Fruit fly (Drosophila melanogaster) whole organism, embryonic: ENCODE data around the gene CG1971.
A peak's percentile ranks its signal among the peaks of the same experiment; 100 is the strongest.

Experiments
- ATbp ChIP-seq: fragments of 200-800 bp; sonication (Bioruptor generic); optimal IDR thresholded peaks from 2 replicates; lab custom pipeline; 2017; ENCODE audit warnings: missing biosample characterization, mild to moderate bottlenecking, missing genetic modification characterization, missing genetic modification reagents
- Awh ChIP-seq: fragments of 200-800 bp; sonication (Bioruptor generic); IDR thresholded peaks from 2 replicates; pipeline ENCODE4, ENCODE4 v1.3.6; 2022; ENCODE audit warnings: missing biosample characterization, missing genetic modification characterization
- CG10267 ChIP-seq: fragments of 200-800 bp; sonication (Bioruptor generic); optimal IDR thresholded peaks from 2 replicates; lab custom pipeline; 2018; ENCODE audit warnings: missing biosample characterization, mild to moderate bottlenecking, missing genetic modification characterization, moderate library complexity
- CG10543 ChIP-seq: fragments of 200-800 bp; sonication (Bioruptor generic); optimal IDR thresholded peaks from 3 replicates; lab custom pipeline; 2017; ENCODE audit warnings: missing biosample characterization, mild to moderate bottlenecking, missing genetic modification characterization, moderate library complexity
- CG10565 ChIP-seq: fragments of 200-800 bp; sonication (Bioruptor generic); optimal IDR thresholded peaks from 3 replicates; lab custom pipeline; 2016; ENCODE audit warnings: missing biosample characterization, mild to moderate bottlenecking, missing genetic modification characterization
- CG11093 ChIP-seq: fragments of 200-800 bp; sonication (Bioruptor generic); IDR thresholded peaks from 3 replicates; pipeline ENCODE4 v1.3.6; 2022; ENCODE audit warnings: missing biosample characterization, missing genetic modification characterization
- CG11504 ChIP-seq: fragments of 200-800 bp; sonication (Bioruptor generic); optimal IDR thresholded peaks from 3 replicates; lab custom pipeline; 2019; ENCODE audit warnings: missing biosample characterization, mild to moderate bottlenecking, missing genetic modification characterization, moderate library complexity
- CG12299 ChIP-seq: fragments of 200-800 bp; sonication (Bioruptor generic); optimal IDR thresholded peaks from 2 replicates; lab custom pipeline; 2018; ENCODE audit warnings: missing biosample characterization, mild to moderate bottlenecking, missing genetic modification characterization
- CG12942 ChIP-seq: fragments of 200-800 bp; sonication (Bioruptor generic); optimal IDR thresholded peaks from 3 replicates; lab custom pipeline; 2016; ENCODE audit warnings: missing biosample characterization, missing genetic modification characterization
- CG14441 ChIP-seq: fragments of 200-800 bp; sonication (Bioruptor generic); IDR thresholded peaks from 2 replicates; pipeline ENCODE4 v1.3.6; 2022; ENCODE audit warnings: missing biosample characterization, missing genetic modification characterization
- CG14710 ChIP-seq: fragments of 200-800 bp; sonication (Bioruptor generic); optimal IDR thresholded peaks from 3 replicates; lab custom pipeline; 2019; ENCODE audit warnings: missing biosample characterization, mild to moderate bottlenecking, missing genetic modification characterization, moderate library complexity
- CG16863 ChIP-seq: fragments of 200-800 bp; sonication (Bioruptor generic); optimal IDR thresholded peaks from 3 replicates; lab custom pipeline; 2016; ENCODE audit warnings: missing biosample characterization, missing genetic modification characterization
- CG17186 ChIP-seq: fragments of 200-800 bp; sonication (Bioruptor generic); optimal IDR thresholded peaks from 3 replicates; lab custom pipeline; 2017; ENCODE audit warnings: missing biosample characterization, missing genetic modification reagents, missing genetic modification characterization
- CG17385 ChIP-seq: fragments of 200-800 bp; sonication (Bioruptor generic); optimal IDR thresholded peaks from 3 replicates; lab custom pipeline; 2018; ENCODE audit warnings: missing biosample characterization, mild to moderate bottlenecking, missing genetic modification characterization
- CG18476 ChIP-seq: fragments of 200-800 bp; sonication (Bioruptor generic); optimal IDR thresholded peaks from 2 replicates; lab custom pipeline; 2016; ENCODE audit warnings: missing biosample characterization, mild to moderate bottlenecking, missing genetic modification characterization
- CG2120 ChIP-seq: fragments of 200-800 bp; sonication (Bioruptor generic); optimal IDR thresholded peaks from 3 replicates; lab custom pipeline; 2016; ENCODE audit warnings: missing biosample characterization, missing genetic modification characterization
- CG30403 ChIP-seq: fragments of 200-800 bp; sonication (Bioruptor generic); optimal IDR thresholded peaks from 3 replicates; lab custom pipeline; 2016; ENCODE audit warnings: missing biosample characterization, missing genetic modification characterization
- CG33213 ChIP-seq: fragments of 200-800 bp; sonication (Bioruptor generic); optimal IDR thresholded peaks from 3 replicates; lab custom pipeline; 2016; ENCODE audit warnings: missing biosample characterization, missing genetic modification characterization
- CG9932 ChIP-seq: fragments of 200-800 bp; sonication (Bioruptor generic); IDR thresholded peaks from 2 replicates; pipeline ENCODE4 v1.3.6; 2022; ENCODE audit warnings: missing biosample characterization, missing genetic modification characterization
- D19A ChIP-seq: fragments of 200-800 bp; optimal IDR thresholded peaks from 3 replicates; lab custom pipeline; 2019; ENCODE audit warnings: missing biosample characterization, mild to moderate bottlenecking, missing genetic modification characterization, moderate library complexity
- Gug ChIP-seq: fragments of 200-800 bp; sonication (Bioruptor generic); IDR thresholded peaks from 4 replicates; pipeline ENCODE4 v1.3.6; 2022; ENCODE audit warnings: missing biosample characterization, missing genetic modification characterization
- Hr51 ChIP-seq, 2 experiments: fragments of 200-800 bp; sonication (Bioruptor generic); optimal IDR thresholded peaks; 2 replicates in 1 of 2; 3 replicates in 1 of 2; lab custom pipeline; 2016 to 2018; ENCODE audit warnings: missing biosample characterization in 2 of 2, missing genetic modification characterization in 2 of 2, mild to moderate bottlenecking in 1 of 2, moderate library complexity in 1 of 2
- Hr78 ChIP-seq, 2 experiments: fragments of 200-800 bp in 1 of 2; fragments of >200 bp in 1 of 2; sonication (Bioruptor generic) in 1 of 2; optimal IDR thresholded peaks; 2 replicates each; lab custom pipeline; 2017 to 2019; ENCODE audit warnings: missing biosample characterization in 2 of 2, missing genetic modification characterization in 2 of 2, mild to moderate bottlenecking in 1 of 2, moderate library complexity in 1 of 2
- Lhr ChIP-seq: fragments of 200-800 bp; sonication (Bioruptor generic); optimal IDR thresholded peaks from 3 replicates; lab custom pipeline; 2017; ENCODE audit warnings: mild to moderate bottlenecking, missing biosample characterization, missing genetic modification reagents, missing genetic modification characterization
- MBD-R2 ChIP-seq: fragments of 200-800 bp; sonication (Bioruptor generic); IDR thresholded peaks from 2 replicates; pipeline ENCODE4 v1.3.6; 2022; ENCODE audit warnings: missing biosample characterization, missing genetic modification characterization
- Mrtf ChIP-seq: fragments of 200-800 bp; sonication (Bioruptor generic); IDR thresholded peaks from 3 replicates; pipeline ENCODE4 v1.3.6; 2022; ENCODE audit warnings: missing biosample characterization, missing genetic modification characterization
- Nf-YA ChIP-seq: fragments of 200-800 bp; sonication (Bioruptor generic); IDR thresholded peaks from 2 replicates; pipeline ENCODE4 v1.3.6; 2022; ENCODE audit warnings: missing biosample characterization, missing genetic modification characterization
- Oli ChIP-seq: fragments of 200-800 bp; sonication (Bioruptor generic); optimal IDR thresholded peaks from 2 replicates; lab custom pipeline; 2018; ENCODE audit warnings: missing biosample characterization, mild to moderate bottlenecking, missing genetic modification characterization, moderate library complexity
- Ptx1 ChIP-seq: fragments of 200-800 bp; sonication (Bioruptor generic); IDR thresholded peaks from 2 replicates; pipeline ENCODE4 v1.3.6; 2022; ENCODE audit warnings: missing biosample characterization, missing genetic modification characterization
- ara ChIP-seq: fragments of 200-800 bp; sonication (Bioruptor generic); IDR thresholded peaks from 2 replicates; pipeline ENCODE4 v1.3.6; 2022; ENCODE audit warnings: missing biosample characterization, missing genetic modification characterization
- ato ChIP-seq: fragments of 200-800 bp; sonication (Bioruptor generic); IDR thresholded peaks from 2 replicates; pipeline ENCODE4 v1.3.6; 2022; ENCODE audit warnings: missing biosample characterization, missing genetic modification characterization; ENCODE audit not compliant: partially characterized antibody
- chm ChIP-seq: fragments of 200-800 bp; sonication (Bioruptor generic); IDR thresholded peaks from 2 replicates; pipeline ENCODE4 v1.3.6; 2022; ENCODE audit warnings: missing biosample characterization, missing genetic modification characterization
- cwo ChIP-seq: fragments of 200-800 bp; sonication (Bioruptor generic); optimal IDR thresholded peaks from 3 replicates; lab custom pipeline; 2017; ENCODE audit warnings: missing biosample characterization, missing genetic modification characterization, mild to moderate bottlenecking, moderate library complexity, missing genetic modification reagents
- dan ChIP-seq: fragments of 200-800 bp; sonication (Bioruptor generic); IDR thresholded peaks from 2 replicates; pipeline ENCODE4 v1.3.6; 2022; ENCODE audit warnings: missing biosample characterization, missing genetic modification characterization
- dmrt11E ChIP-seq: fragments of 200-800 bp; sonication (Bioruptor generic); optimal IDR thresholded peaks from 3 replicates; lab custom pipeline; 2018; ENCODE audit warnings: missing biosample characterization, mild to moderate bottlenecking, missing genetic modification characterization, moderate library complexity
- ewg ChIP-seq: fragments of 200-800 bp; sonication (Bioruptor generic); optimal IDR thresholded peaks from 3 replicates; lab custom pipeline; 2017; ENCODE audit warnings: mild to moderate bottlenecking, missing biosample characterization, missing genetic modification reagents, missing genetic modification characterization
- fd96Cb ChIP-seq: fragments of 200-800 bp; sonication (Bioruptor generic); optimal IDR thresholded peaks from 2 replicates; lab custom pipeline; 2018; ENCODE audit warnings: missing biosample characterization, mild to moderate bottlenecking, missing genetic modification characterization, moderate library complexity
- ind ChIP-seq: fragments of 200-800 bp; sonication (Bioruptor generic); optimal IDR thresholded peaks from 3 replicates; lab custom pipeline; 2016; ENCODE audit warnings: missing biosample characterization, missing genetic modification characterization
- lola ChIP-seq, 3 experiments: fragments of >200 bp in 2 of 3; fragments of 200-800 bp in 1 of 3; sonication (Bioruptor generic) in 1 of 3; optimal IDR thresholded peaks; 2 replicates each; lab custom pipeline; 2017 to 2019; ENCODE audit warnings: missing biosample characterization in 3 of 3, missing genetic modification characterization in 3 of 3, mild to moderate bottlenecking in 1 of 3, moderate library complexity in 1 of 3
- oc ChIP-seq: fragments of 200-800 bp; sonication (Bioruptor generic); optimal IDR thresholded peaks from 2 replicates; lab custom pipeline; 2018; ENCODE audit warnings: missing biosample characterization, mild to moderate bottlenecking, missing genetic modification characterization, moderate library complexity
- onecut ChIP-seq: fragments of 200-800 bp; sonication (Bioruptor generic); IDR thresholded peaks from 2 replicates; pipeline ENCODE4 v1.3.6; 2022; ENCODE audit warnings: missing biosample characterization, missing genetic modification characterization
- pho ChIP-seq: fragments of 200-800 bp; sonication (Bioruptor generic); optimal IDR thresholded peaks from 2 replicates; lab custom pipeline; 2016; ENCODE audit warnings: missing biosample characterization, missing genetic modification characterization
- phol ChIP-seq: fragments of 200-800 bp; sonication (Bioruptor generic); optimal IDR thresholded peaks from 3 replicates; lab custom pipeline; 2018; ENCODE audit warnings: missing biosample characterization, mild to moderate bottlenecking, missing genetic modification characterization, moderate library complexity
- ranshi ChIP-seq: fragments of 200-800 bp; sonication (Bioruptor generic); IDR thresholded peaks from 2 replicates; pipeline ENCODE4 v1.3.6; 2022; ENCODE audit warnings: missing biosample characterization, missing genetic modification characterization
- sob ChIP-seq: fragments of 200-800 bp; sonication (Bioruptor generic); IDR thresholded peaks from 2 replicates; pipeline ENCODE4 v1.3.6; 2022; ENCODE audit warnings: missing biosample characterization, missing genetic modification characterization
- sug ChIP-seq: fragments of 200-800 bp; optimal IDR thresholded peaks from 2 replicates; lab custom pipeline; 2019; ENCODE audit warnings: missing biosample characterization, mild to moderate bottlenecking, missing genetic modification characterization, moderate library complexity
- tap ChIP-seq: fragments of 200-800 bp; optimal IDR thresholded peaks from 3 replicates; lab custom pipeline; 2019; ENCODE audit warnings: missing biosample characterization, mild to moderate bottlenecking, missing genetic modification characterization, moderate library complexity
- twi ChIP-seq: fragments of 200-800 bp; optimal IDR thresholded peaks from 2 replicates; lab custom pipeline; 2019; ENCODE audit warnings: missing biosample characterization, mild to moderate bottlenecking, missing genetic modification characterization, moderate library complexity
- vvl ChIP-seq: fragments of 200-800 bp; sonication (Bioruptor generic); IDR thresholded peaks from 2 replicates; pipeline ENCODE4 v1.3.6; 2022; ENCODE audit warnings: missing biosample characterization, missing genetic modification characterization

Gene CG1971

DNA sequence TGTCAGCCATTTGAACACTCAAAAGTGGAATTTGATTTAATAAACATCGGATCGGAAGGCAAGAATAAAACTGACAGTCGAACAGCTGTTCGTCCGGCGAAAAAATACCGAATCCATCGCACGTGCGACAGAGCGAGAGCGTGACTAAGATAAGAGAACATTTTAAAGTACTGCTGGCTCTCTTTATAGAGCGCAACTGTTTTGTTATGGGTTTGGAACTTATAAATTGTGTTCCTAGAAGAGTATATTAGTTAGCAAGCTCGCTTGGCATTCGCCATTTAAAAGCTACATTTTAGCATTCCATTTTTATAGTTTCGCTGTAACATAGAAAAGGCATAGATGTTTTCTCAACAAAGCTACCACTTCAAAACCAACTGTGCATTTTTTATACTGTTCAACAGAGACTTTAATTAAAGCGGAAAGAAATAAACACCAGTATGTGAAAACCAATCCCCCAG is 4.8 kb downstream of the CG1971 start, which contains the start of gene Rift (continued):
- peak; percentile 23 for TF ChIP-seq CG11504 (tag; lab: Kevin White, UChicago)
- TF ChIP-seq MBD-R2 (GFP tag; lab: Robert Waterston, UW): peak; percentile 28; the same call in 1 of the 2 replicates
- TF ChIP-seq Nf-YA (GFP tag; lab: Robert Waterston, UW): no peak
- 0 out of 2 replicates have a peak, but pooled peaks have one; percentile 52 for TF ChIP-seq chm (GFP tag; lab: Robert Waterston, UW)
- no peak for TF ChIP-seq CG10565 (GFP tag; lab: Kevin White, UChicago)
- TF ChIP-seq vvl (GFP tag; lab: Robert Waterston, UW): peak; percentile 65
- TF ChIP-seq Hr51 (GFP tag; optimal IDR thresholded peaks at IDR 0.05; lab: Kevin White, UChicago): peak in 1 of 2 experiments; percentile 44
- no peak for TF ChIP-seq CG18476 (GFP tag; lab: Kevin White, UChicago)
- no peak for TF ChIP-seq phol (tag; lab: Kevin White, UChicago)
- no peak for TF ChIP-seq lola (GFP tag; optimal IDR thresholded peaks at IDR 0.05; lab: Kevin White, UChicago)
- peak; percentile 55 for TF ChIP-seq Ptx1
- TF ChIP-seq CG12942 (GFP tag; lab: Kevin White, UChicago): no peak
- TF ChIP-seq CG2120: peak; percentile 54
- TF ChIP-seq Awh: no peak
- TF ChIP-seq twi (tag; lab: Kevin White, UChicago): no peak
- peak; percentile 30 for TF ChIP-seq CG10267
- TF ChIP-seq CG30403: peak; percentile 30
- peak; percentile 7 for TF ChIP-seq pho (GFP tag; lab: Kevin White, UChicago)
- no peak for TF ChIP-seq dmrt11E (tag; lab: Kevin White, UChicago)
- TF ChIP-seq Oli (tag; lab: Kevin White, UChicago): peak; percentile 11
- no peak for TF ChIP-seq CG16863
- TF ChIP-seq ara (GFP tag; lab: Robert Waterston, UW): peak; percentile 59
- peak; percentile 58 for TF ChIP-seq CG17385
- peak; percentile 30 for TF ChIP-seq CG33213 (GFP tag; lab: Kevin White, UChicago)
- TF ChIP-seq Hr78 (GFP tag; optimal IDR thresholded peaks at IDR 0.05; lab: Kevin White, UChicago): no peak
- TF ChIP-seq CG12299 (tag; lab: Kevin White, UChicago): peak; percentile 40
- no peak for TF ChIP-seq CG17186 (GFP tag; lab: Kevin White, UChicago)
- TF ChIP-seq CG14710: peak; percentile 9
- no peak for TF ChIP-seq Mrtf (GFP tag; lab: Robert Waterston, UW)
- TF ChIP-seq dan (GFP tag; lab: Robert Waterston, UW): no peak
- peak; percentile 30; the same call in 1 of the 2 replicates for TF ChIP-seq CG14441
- TF ChIP-seq Gug: peak; percentile 30; the same call in 1 of the 4 replicates
- peak; percentile 23 for TF ChIP-seq sug (tag; lab: Kevin White, UChicago)
- no peak for TF ChIP-seq Lhr
- peak; percentile 13 for TF ChIP-seq ewg
- TF ChIP-seq CG10543: no peak
- TF ChIP-seq ato (GFP tag; lab: Robert Waterston, UW): no peak
- TF ChIP-seq cwo: peak; percentile 99
- TF ChIP-seq D19A (tag; lab: Kevin White, UChicago): peak; percentile 48
- TF ChIP-seq onecut (GFP tag; lab: Robert Waterston, UW): peak; percentile 6; the same call in 1 of the 2 replicates
- TF ChIP-seq ATbp: peak; percentile 18
- peak; percentile 6 for TF ChIP-seq ind (GFP tag; lab: Kevin White, UChicago)
- TF ChIP-seq oc (tag; lab: Kevin White, UChicago): no peak
- peak; percentile 25; the same call in 1 of the 2 replicates for TF ChIP-seq ranshi
- TF ChIP-seq CG11093 (GFP tag; lab: Robert Waterston, UW): 0 out of 3 replicates have a peak, but pooled peaks have one; percentile 31
- TF ChIP-seq CG9932 (GFP tag; lab: Robert Waterston, UW): peak; percentile 57
- TF ChIP-seq fd96Cb (tag; lab: Kevin White, UChicago): no peak
- peak; percentile 32 for TF ChIP-seq tap
- TF ChIP-seq sob (GFP tag; lab: Robert Waterston, UW): 0 out of 2 replicates have a peak, but pooled peaks have one; percentile 43
